Fruit fly (Drosophila melanogaster): ENCODE results near the gene RpL34b.

DNA sequence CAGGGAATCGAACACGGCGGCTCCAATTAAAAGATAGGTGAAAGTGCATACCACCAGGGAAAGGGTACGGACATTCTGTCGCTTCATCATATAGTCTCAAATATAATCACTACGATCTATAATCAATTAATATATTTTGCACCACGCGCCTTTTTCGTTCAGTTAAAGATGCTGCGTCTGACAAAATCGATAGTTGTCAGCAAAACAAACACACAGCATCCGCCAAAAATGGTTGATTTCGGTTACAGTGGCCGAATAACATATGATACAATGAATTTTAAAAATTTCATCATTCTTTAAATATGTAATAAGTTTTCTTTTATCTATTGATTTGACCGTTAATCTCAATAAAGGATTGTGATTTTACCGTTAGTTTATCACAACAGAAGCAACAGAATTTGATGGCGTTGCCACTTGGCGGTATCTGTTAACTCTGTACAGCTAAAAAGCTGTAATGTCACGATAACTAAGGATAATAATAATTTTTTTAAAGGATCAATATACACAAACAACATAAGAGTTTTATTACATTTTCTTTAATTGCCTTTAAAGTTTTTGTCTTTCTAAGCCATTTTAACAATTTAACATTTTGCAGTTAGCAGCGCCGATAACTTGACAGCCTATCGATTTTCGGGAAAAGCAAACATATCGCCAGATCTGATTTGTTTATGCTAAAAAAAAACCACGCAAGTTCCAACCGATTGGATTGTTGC is 11.1 kb upstream of the RpL34b start, which contains the start of the genes Task7 and alpha-Man-IIa:
- TF ChIP-seq vri (GFP tag; optimal IDR thresholded peaks at IDR 0.05) (no peak), Hr38 (GFP tag; optimal IDR thresholded peaks at IDR 0.05) (no peak), CG6854 (GFP tag; optimal IDR thresholded peaks at IDR 0.05) (no peak)
